Fruit fly (Drosophila melanogaster) whole organism, embryonic: ENCODE measurements around the gene Alg12.

Source experiments
- Adf1 ChIP-seq: fragments of 200-800 bp; sonication (Bioruptor generic); IDR thresholded peaks from 2 replicates; pipeline ENCODE4 v1.3.6; 2022; ENCODE audit warnings: missing biosample characterization, missing genetic modification characterization
- Atf3 ChIP-seq: fragments of 200-800 bp; sonication (Bioruptor generic); optimal IDR thresholded peaks from 3 replicates; lab custom pipeline; 2016; ENCODE audit warnings: missing biosample characterization, missing genetic modification characterization
- B-H2 ChIP-seq: fragments of 200-800 bp; sonication (Bioruptor generic); optimal IDR thresholded peaks from 2 replicates; lab custom pipeline; 2018; ENCODE audit warnings: missing biosample characterization, mild to moderate bottlenecking, missing genetic modification characterization
- Blimp-1 ChIP-seq: fragments of 200-800 bp; sonication (Bioruptor generic); optimal IDR thresholded peaks from 3 replicates; lab custom pipeline; 2018; ENCODE audit warnings: missing biosample characterization, missing genetic modification characterization, mild to moderate bottlenecking, moderate library complexity, missing genetic modification reagents
- CG10321 ChIP-seq: fragments of 200-800 bp; sonication (Bioruptor generic); IDR thresholded peaks from 2 replicates; pipeline ENCODE4 v1.3.6; 2022; ENCODE audit warnings: missing biosample characterization, missing genetic modification characterization
- CG10543 ChIP-seq: fragments of 200-800 bp; sonication (Bioruptor generic); optimal IDR thresholded peaks from 3 replicates; lab custom pipeline; 2017; ENCODE audit warnings: missing biosample characterization, mild to moderate bottlenecking, missing genetic modification characterization, moderate library complexity
- CG12155 ChIP-seq: fragments of 200-800 bp; sonication (Bioruptor generic); optimal IDR thresholded peaks from 3 replicates; lab custom pipeline; 2016; ENCODE audit warnings: missing biosample characterization, missing genetic modification characterization
- CG12744 ChIP-seq: fragments of 200-800 bp; sonication (Bioruptor generic); optimal IDR thresholded peaks from 2 replicates; lab custom pipeline; 2016; ENCODE audit warnings: missing biosample characterization, missing genetic modification characterization
- CG15601 ChIP-seq: fragments of 200-800 bp; sonication (Bioruptor generic); optimal IDR thresholded peaks from 3 replicates; lab custom pipeline; 2019; ENCODE audit warnings: missing biosample characterization, mild to moderate bottlenecking, missing genetic modification characterization, moderate library complexity
- CG1603 ChIP-seq: fragments of 200-800 bp; sonication (Bioruptor generic); optimal IDR thresholded peaks from 2 replicates; lab custom pipeline; 2019; ENCODE audit warnings: missing biosample characterization, mild to moderate bottlenecking, missing genetic modification characterization, moderate library complexity
- CG17612 ChIP-seq: fragments of 200-800 bp; sonication (Bioruptor generic); IDR thresholded peaks from 2 replicates; pipeline ENCODE4 v1.3.6; 2022; ENCODE audit warnings: missing biosample characterization, missing genetic modification characterization
- CG18599 ChIP-seq: fragments of 200-800 bp; sonication (Bioruptor generic); optimal IDR thresholded peaks from 3 replicates; lab custom pipeline; 2017; ENCODE audit warnings: missing biosample characterization, missing genetic modification characterization, mild to moderate bottlenecking, moderate library complexity, missing genetic modification reagents
- CG2199 ChIP-seq: fragments of 200-800 bp; sonication (Bioruptor generic); IDR thresholded peaks from 3 replicates; pipeline ENCODE4 v1.3.6; 2022; ENCODE audit warnings: missing biosample characterization, missing genetic modification characterization
- CG32772 ChIP-seq: fragments of 200-800 bp; sonication (Bioruptor generic); IDR thresholded peaks from 2 replicates; pipeline ENCODE4 v1.3.6; 2022; ENCODE audit warnings: missing biosample characterization, missing genetic modification characterization
- CG4404 ChIP-seq: fragments of 200-800 bp; sonication (Bioruptor generic); IDR thresholded peaks from 2 replicates; pipeline ENCODE4 v1.3.6; 2022; ENCODE audit warnings: missing biosample characterization, missing genetic modification characterization
- CG4730 ChIP-seq: fragments of 200-800 bp; sonication (Bioruptor generic); IDR thresholded peaks from 2 replicates; pipeline ENCODE4 v1.3.6; 2022; ENCODE audit warnings: missing biosample characterization, missing genetic modification characterization
- CG6765 ChIP-seq: fragments of 200-800 bp; sonication (Bioruptor generic); optimal IDR thresholded peaks from 3 replicates; lab custom pipeline; 2017; ENCODE audit warnings: missing biosample characterization, mild to moderate bottlenecking, missing genetic modification characterization
- CG6813 ChIP-seq: fragments of 200-800 bp; sonication (Bioruptor generic); optimal IDR thresholded peaks from 2 replicates; lab custom pipeline; 2017; ENCODE audit warnings: missing biosample characterization, missing genetic modification characterization, mild to moderate bottlenecking, moderate library complexity, missing genetic modification reagents
- CG8359 ChIP-seq: fragments of 200-800 bp; sonication (Bioruptor generic); optimal IDR thresholded peaks from 2 replicates; lab custom pipeline; 2017; ENCODE audit warnings: missing biosample characterization, mild to moderate bottlenecking, missing genetic modification characterization, borderline replicate concordance
- CG8478 ChIP-seq: fragments of >200 bp; optimal IDR thresholded peaks from 2 replicates; lab custom pipeline; 2018
- CG8924 ChIP-seq: fragments of 200-800 bp; optimal IDR thresholded peaks from 3 replicates; lab custom pipeline; 2019; ENCODE audit warnings: missing biosample characterization, mild to moderate bottlenecking, missing genetic modification characterization, moderate library complexity
- CG9932 ChIP-seq: fragments of 200-800 bp; sonication (Bioruptor generic); IDR thresholded peaks from 2 replicates; pipeline ENCODE4 v1.3.6; 2022; ENCODE audit warnings: missing biosample characterization, missing genetic modification characterization
- Dip2 ChIP-seq: fragments of 200-800 bp; sonication (Bioruptor generic); IDR thresholded peaks from 2 replicates; pipeline ENCODE4 v1.3.6; 2022; ENCODE audit warnings: missing biosample characterization, missing genetic modification characterization
- Fer1 ChIP-seq: fragments of 200-800 bp; sonication (Bioruptor generic); optimal IDR thresholded peaks from 2 replicates; lab custom pipeline; 2017; ENCODE audit warnings: missing biosample characterization, mild to moderate bottlenecking, missing genetic modification characterization
- Fer2 ChIP-seq: fragments of 200-800 bp; sonication (Bioruptor generic); optimal IDR thresholded peaks from 2 replicates; lab custom pipeline; 2018; ENCODE audit warnings: missing biosample characterization, mild to moderate bottlenecking, missing genetic modification characterization, moderate library complexity
- Hand ChIP-seq: fragments of 200-800 bp; sonication (Bioruptor generic); optimal IDR thresholded peaks from 2 replicates; lab custom pipeline; 2017; ENCODE audit warnings: mild to moderate bottlenecking, missing biosample characterization, missing genetic modification reagents, missing genetic modification characterization
- Hsf ChIP-seq: fragments of 200-800 bp; sonication (Bioruptor generic); optimal IDR thresholded peaks from 3 replicates; lab custom pipeline; 2016; ENCODE audit warnings: missing biosample characterization, missing genetic modification characterization
- Max ChIP-seq: fragments of 200-800 bp; sonication (Bioruptor generic); optimal IDR thresholded peaks from 2 replicates; lab custom pipeline; 2016; ENCODE audit warnings: missing biosample characterization, mild to moderate bottlenecking, missing genetic modification characterization
- Scr ChIP-seq: fragments of 200-800 bp; sonication (Bioruptor generic); IDR thresholded peaks from 2 replicates; pipeline ENCODE4 v1.3.6; 2022; ENCODE audit warnings: missing biosample characterization, missing genetic modification characterization; ENCODE audit not compliant: partially characterized antibody
- Stat92E ChIP-seq, 3 experiments: fragments of >200 bp in 2 of 3; fragments of 200-800 bp in 1 of 3; sonication (Bioruptor generic) in 1 of 3; optimal IDR thresholded peaks; 2 replicates each; lab custom pipeline; 2017 to 2019; ENCODE audit warnings: missing biosample characterization in 3 of 3, missing genetic modification characterization in 3 of 3, mild to moderate bottlenecking in 1 of 3, moderate library complexity in 1 of 3
- Taf1 ChIP-seq: fragments of 200-800 bp; sonication (Bioruptor generic); IDR thresholded peaks from 2 replicates; pipeline ENCODE4 v1.3.6; 2022; ENCODE audit warnings: missing biosample characterization, missing genetic modification characterization
- Tbp ChIP-seq: fragments of >200 bp; optimal IDR thresholded peaks from 2 replicates; lab custom pipeline; 2018; ENCODE audit warnings: missing biosample characterization, missing genetic modification characterization
- Vsx1 ChIP-seq: fragments of 200-800 bp; sonication (Bioruptor generic); optimal IDR thresholded peaks from 2 replicates; lab custom pipeline; 2017; ENCODE audit warnings: missing biosample characterization, mild to moderate bottlenecking, missing genetic modification characterization, missing genetic modification reagents
- Xbp1 ChIP-seq: fragments of 200-800 bp; sonication (Bioruptor generic); optimal IDR thresholded peaks from 3 replicates; lab custom pipeline; 2016; ENCODE audit warnings: missing biosample characterization, mild to moderate bottlenecking, missing genetic modification characterization
- btn ChIP-seq: fragments of 200-800 bp; sonication (Bioruptor generic); optimal IDR thresholded peaks from 2 replicates; lab custom pipeline; 2016; ENCODE audit warnings: missing biosample characterization, missing genetic modification characterization
- cas ChIP-seq: fragments of 200-800 bp; sonication (Bioruptor generic); IDR thresholded peaks from 2 replicates; pipeline ENCODE4 v1.3.6; 2022; ENCODE audit warnings: missing biosample characterization, missing genetic modification characterization
- cg ChIP-seq: fragments of 200-800 bp; sonication (Bioruptor generic); optimal IDR thresholded peaks from 3 replicates; lab custom pipeline; 2019; ENCODE audit warnings: missing biosample characterization, mild to moderate bottlenecking, missing genetic modification characterization, moderate library complexity
- chinmo ChIP-seq: fragments of 200-800 bp; sonication (Bioruptor generic); IDR thresholded peaks from 4 replicates; pipeline ENCODE4 v1.3.6; 2022; ENCODE audit warnings: missing biosample characterization, missing genetic modification characterization; ENCODE audit not compliant: partially characterized antibody
- chn ChIP-seq: fragments of 200-800 bp; sonication (Bioruptor generic); optimal IDR thresholded peaks from 2 replicates; lab custom pipeline; 2016; ENCODE audit warnings: missing biosample characterization, missing genetic modification characterization
- fru ChIP-seq: fragments of >200 bp; optimal IDR thresholded peaks from 2 replicates; lab custom pipeline; 2017
- gcm ChIP-seq: fragments of 200-800 bp; sonication (Bioruptor generic); optimal IDR thresholded peaks from 2 replicates; lab custom pipeline; 2019; ENCODE audit warnings: missing biosample characterization, mild to moderate bottlenecking, missing genetic modification characterization, moderate library complexity
- jumu ChIP-seq: fragments of 200-800 bp; sonication (Bioruptor generic); optimal IDR thresholded peaks from 3 replicates; lab custom pipeline; 2016; ENCODE audit warnings: missing biosample characterization, missing genetic modification characterization
- klu ChIP-seq: fragments of 200-800 bp; sonication (Bioruptor generic); IDR thresholded peaks from 2 replicates; pipeline ENCODE4 v1.3.6; 2022; ENCODE audit warnings: missing biosample characterization, missing genetic modification characterization
- mirr ChIP-seq: fragments of 200-800 bp; sonication (Bioruptor generic); optimal IDR thresholded peaks from 3 replicates; lab custom pipeline; 2018; ENCODE audit warnings: missing biosample characterization, mild to moderate bottlenecking, missing genetic modification characterization
- nmo ChIP-seq: fragments of 200-800 bp; sonication (Bioruptor generic); optimal IDR thresholded peaks from 2 replicates; lab custom pipeline; 2018; ENCODE audit warnings: missing biosample characterization, mild to moderate bottlenecking, missing genetic modification characterization, moderate library complexity
- ranshi ChIP-seq: fragments of 200-800 bp; sonication (Bioruptor generic); IDR thresholded peaks from 2 replicates; pipeline ENCODE4 v1.3.6; 2022; ENCODE audit warnings: missing biosample characterization, missing genetic modification characterization
- schlank ChIP-seq: fragments of 200-800 bp; sonication (Bioruptor generic); optimal IDR thresholded peaks from 2 replicates; lab custom pipeline; 2018; ENCODE audit warnings: missing biosample characterization, mild to moderate bottlenecking, missing genetic modification characterization
- tap ChIP-seq: fragments of 200-800 bp; optimal IDR thresholded peaks from 3 replicates; lab custom pipeline; 2019; ENCODE audit warnings: missing biosample characterization, mild to moderate bottlenecking, missing genetic modification characterization, moderate library complexity

The Alg12 gene

dm6 chr3R:9767620-9768592 lies 11.6 kb downstream of the Alg12 start, which contains the start of gene Naa80 (continued):
- peak in 1 of 3 experiments; percentile 24 for TF ChIP-seq Stat92E (GFP tag; optimal IDR thresholded peaks at IDR 0.05; lab: Kevin White, UChicago)
- peak; percentile 51 for TF ChIP-seq cg (GFP tag; lab: Kevin White, UChicago)
- TF ChIP-seq Max (GFP tag; lab: Kevin White, UChicago): peak; percentile 57
- TF ChIP-seq CG1603: peak; percentile 84
- TF ChIP-seq Hand: no peak
- TF ChIP-seq Taf1 (GFP tag; lab: Robert Waterston, UW): no peak
- TF ChIP-seq CG12744 (GFP tag; lab: Kevin White, UChicago): peak; percentile 19
- peak; percentile 60 for TF ChIP-seq CG8924 (tag; lab: Kevin White, UChicago)
- TF ChIP-seq CG12155: peak; percentile 74
- TF ChIP-seq mirr (GFP tag; lab: Kevin White, UChicago): peak; percentile 28
- no peak for TF ChIP-seq schlank
- TF ChIP-seq CG9932 (GFP tag; lab: Robert Waterston, UW): peak; percentile 87
- TF ChIP-seq Scr: peak; percentile 44; the same call in 1 of the 2 replicates
- no peak for TF ChIP-seq gcm (GFP tag; lab: Kevin White, UChicago)
- peak; percentile 75 for TF ChIP-seq Hsf
- TF ChIP-seq tap (tag; lab: Kevin White, UChicago): no peak
- TF ChIP-seq Atf3 (GFP tag; lab: Kevin White, UChicago): peak; percentile 45
- TF ChIP-seq Blimp-1 (GFP tag; lab: Kevin White, UChicago): no peak
- TF ChIP-seq CG4404 (GFP tag; lab: Robert Waterston, UW): 0 out of 2 replicates have a peak, but pooled peaks have one; percentile 11
- TF ChIP-seq CG15601: peak; percentile 22
- TF ChIP-seq CG10321 (GFP tag; lab: Robert Waterston, UW): peak; percentile 11; the same call in 1 of the 2 replicates
- peak; percentile 24; the same call in 1 of the 2 replicates for TF ChIP-seq CG32772 (GFP tag; lab: Robert Waterston, UW)
- TF ChIP-seq CG4730 (GFP tag; lab: Robert Waterston, UW): no peak
- TF ChIP-seq CG10543: peak; percentile 72
- TF ChIP-seq klu (GFP tag; lab: Robert Waterston, UW): no peak
- peak; percentile 9 for TF ChIP-seq Tbp (GFP tag; lab: Kevin White, UChicago)
- TF ChIP-seq Dip2 (GFP tag; lab: Robert Waterston, UW): no peak
- TF ChIP-seq Vsx1 (GFP tag; lab: Kevin White, UChicago): no peak
- TF ChIP-seq CG6765 (GFP tag; lab: Kevin White, UChicago): peak; percentile 35
- TF ChIP-seq jumu (GFP tag; lab: Kevin White, UChicago): peak; percentile 89
- peak; percentile 84 for TF ChIP-seq B-H2
- peak; percentile 54; the same call in 1 of the 2 replicates for TF ChIP-seq ranshi
- TF ChIP-seq chn: peak; percentile 80
- TF ChIP-seq nmo (GFP tag; lab: Kevin White, UChicago): peak; percentile 63
- TF ChIP-seq CG6813: no peak
- TF ChIP-seq CG8359: no peak
- TF ChIP-seq CG8478 (lab: Kevin White, UChicago): no peak
- TF ChIP-seq CG17612 (GFP tag; lab: Robert Waterston, UW): no peak
- 0 out of 4 replicates have a peak, but pooled peaks have one; percentile 22 for TF ChIP-seq chinmo
- peak; percentile 8 for TF ChIP-seq Fer2 (tag; lab: Kevin White, UChicago)
- TF ChIP-seq CG18599: peak; percentile 74
- peak; percentile 26; the same call in 1 of the 2 replicates for TF ChIP-seq cas (GFP tag; lab: Robert Waterston, UW)
- TF ChIP-seq CG2199 (GFP tag; lab: Robert Waterston, UW): peak; percentile 15; the same call in 1 of the 3 replicates
- TF ChIP-seq fru (lab: Kevin White, UChicago): no peak
- peak; percentile 73 for TF ChIP-seq Xbp1 (GFP tag; lab: Kevin White, UChicago)
- peak; percentile 67 for TF ChIP-seq Adf1 (GFP tag; lab: Robert Waterston, UW)
- peak; percentile 62 for TF ChIP-seq Fer1
- TF ChIP-seq btn (GFP tag; lab: Kevin White, UChicago): no peak
